Fruit fly (Drosophila melanogaster): ENCODE results near the gene CG17328.

- TF ChIP-seq Dll (optimal IDR thresholded peaks at IDR 0.05) = no peak
- no peak for TF ChIP-seq psq (optimal IDR thresholded peaks at IDR 0.05)
- no peak for TF ChIP-seq CG8478 (optimal IDR thresholded peaks at IDR 0.05)
- no peak for TF ChIP-seq usp (GFP tag; optimal IDR thresholded peaks at IDR 0.05)
Observed at dm6 chr2L:16282856-16283255, 16.9 kb upstream of the CG17328 start.
